Worm (Caenorhabditis elegans) whole organism, L4/young adult: ENCODE results near the gene sre-47.

Experiments used
- W03F9.2 ChIP-seq: fragments of 150-350 bp; optimal IDR thresholded peaks from 2 replicates; lab custom pipeline; 2014; ENCODE audit warnings: missing biosample characterization, missing genetic modification characterization
- him-1 ChIP-seq: sonication (generic microtip); optimal IDR thresholded peaks from 2 replicates; lab custom pipeline; 2016; ENCODE audit warnings: missing genotype, missing genetic modification reagents, missing genetic modification characterization, missing compliant biosample characterization

ce11 chrII:13997989-13998388, 13.5 kb upstream of the sre-47 start:
- no peak for TF ChIP-seq W03F9.2 (tag; lab: Kevin White, UChicago)
- TF ChIP-seq him-1 (tag; lab: Kevin White, UChicago), result no peak
